Worm (Caenorhabditis elegans) whole organism, L4/young adult: Measurements from ENCODE around the gene srh-19.

ENCODE experiments used
- W03F9.2 ChIP-seq: fragments of 150-350 bp; optimal IDR thresholded peaks from 2 replicates; lab custom pipeline; 2014; ENCODE audit warnings: missing biosample characterization, missing genetic modification characterization
- him-1 ChIP-seq: sonication (generic microtip); optimal IDR thresholded peaks from 2 replicates; lab custom pipeline; 2016; ENCODE audit warnings: missing genotype, missing genetic modification reagents, missing genetic modification characterization, missing compliant biosample characterization

DNA sequence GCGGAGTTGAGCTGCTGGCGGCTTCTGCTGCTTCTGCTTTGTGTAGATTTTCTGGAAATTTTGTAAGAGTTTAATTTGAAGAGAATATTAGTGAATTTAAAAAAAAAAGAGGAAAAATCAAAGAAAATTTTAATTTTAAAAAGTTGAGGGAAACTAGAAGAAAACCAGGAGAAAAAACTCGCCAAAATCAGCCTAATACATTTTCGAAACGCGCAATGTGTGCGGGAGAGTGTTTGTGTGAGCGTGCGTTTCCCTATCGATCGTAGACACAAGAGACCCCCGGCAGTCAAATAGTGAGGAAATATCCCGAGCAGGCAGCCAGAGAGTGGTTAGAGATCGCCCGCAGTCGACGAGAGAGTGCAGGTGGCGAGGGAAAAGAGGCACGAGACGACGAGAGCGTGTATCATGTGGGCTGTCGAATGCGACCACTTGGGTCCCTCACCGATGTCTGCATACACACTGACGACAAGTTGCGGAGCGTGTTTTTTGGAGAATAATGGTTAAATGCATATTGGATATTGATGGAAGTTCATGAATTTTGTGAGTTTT lies 33.7 kb downstream of the srh-19 start, which contains the start of gene zfp-3:
- TF ChIP-seq him-1 (tag; lab: Kevin White, UChicago) (peak; percentile 80), W03F9.2 (tag; lab: Kevin White, UChicago) (peak; percentile 72)
